Fruit fly (Drosophila melanogaster) whole organism, embryonic: ENCODE data around the gene His3.3A.

Source experiments
- Bteb2 ChIP-seq: fragments of 200-800 bp; sonication (Bioruptor generic); optimal IDR thresholded peaks from 2 replicates; lab custom pipeline; 2016; ENCODE audit warnings: missing biosample characterization, missing genetic modification characterization
- CG10274 ChIP-seq: fragments of 200-800 bp; sonication (Bioruptor generic); optimal IDR thresholded peaks from 3 replicates; lab custom pipeline; 2017; ENCODE audit warnings: missing biosample characterization, mild to moderate bottlenecking, missing genetic modification characterization
- CG10565 ChIP-seq: fragments of 200-800 bp; sonication (Bioruptor generic); optimal IDR thresholded peaks from 3 replicates; lab custom pipeline; 2016; ENCODE audit warnings: missing biosample characterization, mild to moderate bottlenecking, missing genetic modification characterization
- CG13424 ChIP-seq: fragments of 200-800 bp; sonication (Bioruptor generic); optimal IDR thresholded peaks from 2 replicates; lab custom pipeline; 2019; ENCODE audit warnings: missing biosample characterization, mild to moderate bottlenecking, missing genetic modification characterization, moderate library complexity
- CG14860 ChIP-seq: fragments of 200-800 bp; sonication (Bioruptor generic); IDR thresholded peaks from 3 replicates; pipeline ENCODE4 v1.3.6; 2022; ENCODE audit warnings: missing biosample characterization, missing genetic modification characterization; ENCODE audit not compliant: partially characterized antibody
- CG15514 ChIP-seq: fragments of 200-800 bp; sonication (Bioruptor generic); optimal IDR thresholded peaks from 3 replicates; lab custom pipeline; 2017; ENCODE audit warnings: missing biosample characterization, missing genetic modification characterization, mild to moderate bottlenecking, moderate library complexity, missing genetic modification reagents
- CG17359 ChIP-seq: fragments of 200-800 bp; sonication (Bioruptor generic); optimal IDR thresholded peaks from 3 replicates; lab custom pipeline; 2018; ENCODE audit warnings: missing biosample characterization, mild to moderate bottlenecking, missing genetic modification characterization, moderate library complexity
- CG17612 ChIP-seq: fragments of 200-800 bp; sonication (Bioruptor generic); IDR thresholded peaks from 2 replicates; pipeline ENCODE4 v1.3.6; 2022; ENCODE audit warnings: missing biosample characterization, missing genetic modification characterization
- CG31365 ChIP-seq: fragments of 200-800 bp; sonication (Bioruptor generic); optimal IDR thresholded peaks from 2 replicates; lab custom pipeline; 2018; ENCODE audit warnings: missing biosample characterization, mild to moderate bottlenecking, missing genetic modification characterization
- CG32532 ChIP-seq: fragments of 200-800 bp; sonication (Bioruptor generic); IDR thresholded peaks from 2 replicates; pipeline ENCODE4 v1.3.6; 2022; ENCODE audit warnings: missing biosample characterization, missing genetic modification characterization
- CG3995 ChIP-seq: fragments of 200-800 bp; sonication (Bioruptor generic); optimal IDR thresholded peaks from 3 replicates; lab custom pipeline; 2016; ENCODE audit warnings: missing biosample characterization, missing genetic modification characterization
- CG4360 ChIP-seq: fragments of 200-800 bp; sonication (Bioruptor generic); IDR thresholded peaks from 2 replicates; pipeline ENCODE4 v1.3.6; 2022; ENCODE audit warnings: missing biosample characterization, missing genetic modification characterization
- CG6254 ChIP-seq: fragments of 200-800 bp; sonication (Bioruptor generic); optimal IDR thresholded peaks from 3 replicates; lab custom pipeline; 2017; ENCODE audit warnings: mild to moderate bottlenecking, missing biosample characterization, missing genetic modification reagents, missing genetic modification characterization
- CG6791 ChIP-seq: fragments of 200-800 bp; sonication (Bioruptor generic); IDR thresholded peaks from 3 replicates; pipeline ENCODE4 v1.3.6; 2022; ENCODE audit warnings: missing biosample characterization, missing genetic modification characterization; ENCODE audit not compliant: partially characterized antibody
- CG7357 ChIP-seq: fragments of 200-800 bp; sonication (Bioruptor generic); IDR thresholded peaks from 3 replicates; pipeline ENCODE4 v1.3.6; 2022; ENCODE audit warnings: missing biosample characterization, missing genetic modification characterization
- CG7372 ChIP-seq: fragments of 200-800 bp; sonication (Bioruptor generic); IDR thresholded peaks from 2 replicates; pipeline ENCODE4 v1.3.6; 2022; ENCODE audit warnings: missing biosample characterization, missing genetic modification characterization
- CG7839 ChIP-seq: fragments of 200-800 bp; sonication (Bioruptor generic); optimal IDR thresholded peaks from 3 replicates; lab custom pipeline; 2018; ENCODE audit warnings: missing biosample characterization, mild to moderate bottlenecking, missing genetic modification characterization, moderate library complexity
- CTCF ChIP-seq: fragments of 200-800 bp; sonication (Bioruptor generic); optimal IDR thresholded peaks from 2 replicates; lab custom pipeline; 2017; ENCODE audit warnings: missing biosample characterization, mild to moderate bottlenecking, missing genetic modification characterization, moderate library complexity
- Deaf1 ChIP-seq: fragments of 200-800 bp; optimal IDR thresholded peaks from 3 replicates; lab custom pipeline; 2019; ENCODE audit warnings: missing biosample characterization, mild to moderate bottlenecking, missing genetic modification characterization, moderate library complexity
- Dip3 ChIP-seq: fragments of 200-800 bp; sonication (Bioruptor generic); optimal IDR thresholded peaks from 3 replicates; lab custom pipeline; 2016; ENCODE audit warnings: missing biosample characterization, missing genetic modification characterization
- Dref ChIP-seq: fragments of 200-800 bp; sonication (Bioruptor generic); IDR thresholded peaks from 2 replicates; pipeline ENCODE4 v1.3.6; 2022; ENCODE audit warnings: missing biosample characterization, missing genetic modification characterization
- Hmx ChIP-seq: fragments of 200-800 bp; sonication (Bioruptor generic); optimal IDR thresholded peaks from 2 replicates; lab custom pipeline; 2016; ENCODE audit warnings: missing biosample characterization, missing genetic modification characterization
- MTF-1 ChIP-seq: fragments of 200-800 bp; sonication (Bioruptor generic); optimal IDR thresholded peaks from 2 replicates; lab custom pipeline; 2018; ENCODE audit warnings: missing biosample characterization, mild to moderate bottlenecking, missing genetic modification characterization, borderline replicate concordance
- Meics ChIP-seq: fragments of 200-800 bp; sonication (Bioruptor generic); optimal IDR thresholded peaks from 2 replicates; lab custom pipeline; 2017; ENCODE audit warnings: missing biosample characterization, mild to moderate bottlenecking, missing genetic modification characterization
- Neu2 ChIP-seq: fragments of 200-800 bp; sonication (Bioruptor generic); optimal IDR thresholded peaks from 3 replicates; lab custom pipeline; 2016; ENCODE audit warnings: missing biosample characterization, missing genetic modification characterization, borderline replicate concordance
- Oaz ChIP-seq: fragments of 200-800 bp; sonication (Bioruptor generic); IDR thresholded peaks from 2 replicates; pipeline ENCODE4 v1.3.6; 2022; ENCODE audit warnings: missing biosample characterization, missing genetic modification characterization
- Pdp1 ChIP-seq, 2 experiments: fragments of 200-800 bp; sonication (Bioruptor generic); optimal IDR thresholded peaks; 3 replicates each; lab custom pipeline; 2016; ENCODE audit warnings: missing biosample characterization in 2 of 2, missing genetic modification characterization in 2 of 2, mild to moderate bottlenecking in 1 of 2, moderate library complexity in 1 of 2
- Rfx ChIP-seq: fragments of 200-800 bp; sonication (Bioruptor generic); IDR thresholded peaks from 2 replicates; pipeline ENCODE4 v1.3.6; 2022; ENCODE audit warnings: missing biosample characterization, missing genetic modification characterization
- Sry-β ChIP-seq: fragments of 200-800 bp; sonication (Bioruptor generic); optimal IDR thresholded peaks from 2 replicates; lab custom pipeline; 2018; ENCODE audit warnings: missing biosample characterization, mild to moderate bottlenecking, missing genetic modification characterization, moderate library complexity
- Ssrp ChIP-seq: fragments of 200-800 bp; sonication (Bioruptor generic); optimal IDR thresholded peaks from 2 replicates; lab custom pipeline; 2018; ENCODE audit warnings: missing biosample characterization, mild to moderate bottlenecking, missing genetic modification characterization, moderate library complexity
- aop ChIP-seq: fragments of 200-800 bp; sonication (Bioruptor generic); IDR thresholded peaks from 2 replicates; pipeline ENCODE4 v1.3.6; 2022; ENCODE audit warnings: missing biosample characterization, missing genetic modification characterization
- ato ChIP-seq: fragments of 200-800 bp; sonication (Bioruptor generic); IDR thresholded peaks from 2 replicates; pipeline ENCODE4 v1.3.6; 2022; ENCODE audit warnings: missing biosample characterization, missing genetic modification characterization; ENCODE audit not compliant: partially characterized antibody
- caup ChIP-seq: fragments of 200-800 bp; sonication (Bioruptor generic); optimal IDR thresholded peaks from 3 replicates; lab custom pipeline; 2017; ENCODE audit warnings: missing biosample characterization, mild to moderate bottlenecking, missing genetic modification characterization, moderate library complexity; ENCODE audit not compliant: severe bottlenecking
- chn ChIP-seq: fragments of 200-800 bp; sonication (Bioruptor generic); optimal IDR thresholded peaks from 2 replicates; lab custom pipeline; 2016; ENCODE audit warnings: missing biosample characterization, missing genetic modification characterization
- dan ChIP-seq: fragments of 200-800 bp; sonication (Bioruptor generic); IDR thresholded peaks from 2 replicates; pipeline ENCODE4 v1.3.6; 2022; ENCODE audit warnings: missing biosample characterization, missing genetic modification characterization
- esg ChIP-seq: fragments of 200-800 bp; sonication (Bioruptor generic); conservative IDR thresholded peaks from 2 replicates; pipeline ENCODE4 v1.3.6; 2022; ENCODE audit warnings: missing biosample characterization, missing genetic modification characterization
- fd96Cb ChIP-seq: fragments of 200-800 bp; sonication (Bioruptor generic); optimal IDR thresholded peaks from 2 replicates; lab custom pipeline; 2018; ENCODE audit warnings: missing biosample characterization, mild to moderate bottlenecking, missing genetic modification characterization, moderate library complexity
- hth ChIP-seq: fragments of >200 bp; optimal IDR thresholded peaks from 2 replicates; lab custom pipeline; 2017; ENCODE audit warnings: inconsistent platforms
- inv ChIP-seq: fragments of 200-800 bp; sonication (Bioruptor generic); IDR thresholded peaks from 2 replicates; pipeline ENCODE4 v1.3.6; 2022; ENCODE audit warnings: missing biosample characterization, missing genetic modification characterization; ENCODE audit not compliant: partially characterized antibody
- lbe ChIP-seq: fragments of 200-800 bp; sonication (Bioruptor generic); optimal IDR thresholded peaks from 2 replicates; lab custom pipeline; 2016; ENCODE audit warnings: missing biosample characterization, mild to moderate bottlenecking, missing genetic modification characterization
- otp ChIP-seq: fragments of 200-800 bp; sonication (Bioruptor generic); IDR thresholded peaks from 3 replicates; pipeline ENCODE4, ENCODE4 v1.3.6; 2022; ENCODE audit warnings: missing biosample characterization, missing genetic modification characterization
- pros ChIP-seq: fragments of 200-800 bp; sonication (Bioruptor generic); optimal IDR thresholded peaks from 3 replicates; lab custom pipeline; 2019; ENCODE audit warnings: missing biosample characterization, mild to moderate bottlenecking, missing genetic modification characterization, moderate library complexity
- ro ChIP-seq: fragments of 200-800 bp; sonication (Bioruptor generic); IDR thresholded peaks from 2 replicates; pipeline ENCODE4 v1.3.6; 2022; ENCODE audit warnings: missing biosample characterization, missing genetic modification characterization
- sens ChIP-seq: fragments of 200-800 bp; sonication (Bioruptor generic); peaks from one replicate; lab custom pipeline; 2016; ENCODE audit warnings: missing biosample characterization, missing genetic modification characterization
- slbo ChIP-seq: fragments of 200-800 bp; sonication (Bioruptor generic); IDR thresholded peaks from 2 replicates; pipeline ENCODE4 v1.3.6; 2022; ENCODE audit warnings: missing biosample characterization, missing genetic modification characterization
- tio ChIP-seq: fragments of 200-800 bp; sonication (Bioruptor generic); optimal IDR thresholded peaks from 2 replicates; lab custom pipeline; 2017; ENCODE audit warnings: missing biosample characterization, missing genetic modification characterization, inconsistent platforms
- tll ChIP-seq, 2 experiments: fragments of 200-800 bp in 1 of 2; fragments of >200 bp in 1 of 2; sonication (Bioruptor generic) in 1 of 2; optimal IDR thresholded peaks; 2 replicates each; lab custom pipeline; 2017 to 2019; ENCODE audit warnings: missing biosample characterization in 2 of 2, missing genetic modification characterization in 2 of 2, mild to moderate bottlenecking in 1 of 2, moderate library complexity in 1 of 2
- tx ChIP-seq: fragments of 200-800 bp; sonication (Bioruptor generic); optimal IDR thresholded peaks from 2 replicates; lab custom pipeline; 2016; ENCODE audit warnings: missing biosample characterization, missing genetic modification characterization
- usp ChIP-seq: fragments of >200 bp; optimal IDR thresholded peaks from 2 replicates; lab custom pipeline; 2017; ENCODE audit warnings: missing biosample characterization, missing genetic modification characterization
- yki ChIP-seq: fragments of >200 bp; optimal IDR thresholded peaks from 3 replicates; lab custom pipeline; 2018

His3.3A gene

dm6 chr2L:5086905-5087522 is 32.2 kb downstream of the His3.3A start (continued):
- TF ChIP-seq ro (GFP tag; lab: Robert Waterston, UW) (no peak), Rfx (GFP tag; lab: Robert Waterston, UW) (peak; percentile 54; the same call in 1 of the 2 replicates), sens (peak; percentile 94), hth (no peak), Pdp1 (GFP tag; optimal IDR thresholded peaks at IDR 0.05; lab: Kevin White, UChicago) (peak; percentile 66 to 67), tio (GFP tag; lab: Kevin White, UChicago) (peak; percentile 87), CG6254 (GFP tag; lab: Kevin White, UChicago) (peak; percentile 76), usp (GFP tag; lab: Kevin White, UChicago) (no peak), ato (GFP tag; lab: Robert Waterston, UW) (no peak), Sry-β (GFP tag; lab: Kevin White, UChicago) (peak; percentile 25), CG17612 (GFP tag; lab: Robert Waterston, UW) (no peak), CG10565 (peak; percentile 23), aop (GFP tag; lab: Robert Waterston, UW) (no peak), caup (GFP tag; lab: Kevin White, UChicago) (peak; percentile 66), MTF-1 (peak; percentile 32), Deaf1 (tag; lab: Kevin White, UChicago) (peak; percentile 61), CG17359 (peak; percentile 87), CG14860 (no peak), Hmx (GFP tag; lab: Kevin White, UChicago) (no peak), CG13424 (tag; lab: Kevin White, UChicago) (peak; percentile 80), Oaz (no peak), lbe (peak; percentile 50), Dip3 (peak; percentile 26), Bteb2 (peak; percentile 53), fd96Cb (tag; lab: Kevin White, UChicago) (peak; percentile 81), CG10274 (GFP tag; lab: Kevin White, UChicago) (peak; percentile 96), CG32532 (GFP tag; lab: Robert Waterston, UW) (0 out of 2 replicates have a peak, but pooled peaks have one; percentile 8), Dref (GFP tag; lab: Robert Waterston, UW) (no peak), Meics (peak; percentile 83), dan (GFP tag; lab: Robert Waterston, UW) (no peak), yki (lab: Kevin White, UChicago) (no peak), tll (GFP tag; optimal IDR thresholded peaks at IDR 0.05; lab: Kevin White, UChicago) (no peak), esg (GFP tag; lab: Robert Waterston, UW) (peak; percentile 53; the same call in 1 of the 2 replicates), pros (GFP tag; lab: Kevin White, UChicago) (no peak), CG15514 (GFP tag; lab: Kevin White, UChicago) (peak; percentile 63), slbo (GFP tag; lab: Robert Waterston, UW) (peak; percentile 63; the same call in 1 of the 2 replicates), CG7839 (peak; percentile 89), CG7372 (GFP tag; lab: Robert Waterston, UW) (0 out of 2 replicates have a peak, but pooled peaks have one; percentile 46), chn (peak; percentile 68), Ssrp (tag; lab: Kevin White, UChicago) (peak; percentile 73), Neu2 (no peak), inv (GFP tag; lab: Robert Waterston, UW) (no peak), CG3995 (GFP tag; lab: Kevin White, UChicago) (no peak), CG31365 (tag; lab: Kevin White, UChicago) (peak; percentile 49), CG4360 (GFP tag; lab: Robert Waterston, UW) (0 out of 2 replicates have a peak, but pooled peaks have one; percentile 19), CG6791 (GFP tag; lab: Robert Waterston, UW) (no peak), tx (GFP tag; lab: Kevin White, UChicago) (peak; percentile 67), CTCF (GFP tag; lab: Kevin White, UChicago) (peak; percentile 34), otp (GFP tag; lab: Robert Waterston, UW) (peak; percentile 70; the same call in 1 of the 3 replicates), CG7357 (peak; percentile 23; the same call in 1 of the 3 replicates)
